Fruit fly (Drosophila melanogaster) Kc167 (cell line): ENCODE results near the gene Exo84.

Source experiments
- Myc ChIP-seq: fragments of >200 bp; optimal IDR thresholded peaks from 2 replicates; lab custom pipeline; 2017; ENCODE audit warnings: missing external identifiers
- Sin3A ChIP-seq: fragments of >200 bp; optimal IDR thresholded peaks from 2 replicates; lab custom pipeline; 2018; ENCODE audit warnings: missing external identifiers
- h ChIP-seq: fragments of >200 bp; optimal IDR thresholded peaks from 3 replicates; lab custom pipeline; 2018; ENCODE audit warnings: missing external identifiers
- psq ChIP-seq: fragments of >200 bp; optimal IDR thresholded peaks from 2 replicates; lab custom pipeline; 2017; ENCODE audit warnings: missing external identifiers

DNA sequence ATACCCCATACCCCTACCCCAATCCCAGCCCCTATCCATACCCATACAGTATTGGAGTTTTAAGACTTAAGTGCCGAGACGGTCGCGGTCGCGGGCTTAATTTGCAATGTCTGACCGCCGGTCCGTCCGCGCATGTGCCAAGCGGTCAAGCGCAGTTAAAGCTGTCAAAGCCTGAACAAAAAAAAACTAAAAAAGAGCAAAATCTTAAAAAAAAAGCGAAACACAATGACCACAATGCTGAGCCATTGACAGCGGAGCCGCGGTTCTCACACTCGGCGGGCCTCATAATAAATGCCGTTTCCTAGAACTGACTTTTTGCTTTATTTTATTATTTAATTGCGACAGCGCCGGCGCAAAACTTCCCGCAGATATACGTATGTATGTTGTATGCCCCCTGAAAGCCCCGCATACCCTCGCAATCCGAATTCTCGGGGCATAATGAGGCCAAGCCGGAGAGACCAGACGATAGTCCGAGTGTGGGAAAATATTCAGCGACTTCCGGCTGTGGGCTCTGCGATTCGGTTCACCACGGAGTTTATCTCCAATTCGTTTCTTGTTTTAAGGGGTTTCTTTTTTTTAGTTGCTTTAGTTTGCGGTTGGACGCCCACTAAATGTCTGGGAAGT lies 47.6 kb downstream of the Exo84 start:
- TF ChIP-seq psq (no peak), Myc (lab: Kevin White, UChicago) (no peak), h (no peak), Sin3A (lab: Kevin White, UChicago) (no peak)
